Fruit fly (Drosophila melanogaster) whole organism, embryonic: ENCODE measurements around the gene Mco1.
A peak's percentile ranks its signal among the peaks of the same experiment; 100 is the strongest.

Experiments used
- CG10267 ChIP-seq: fragments of 200-800 bp; sonication (Bioruptor generic); optimal IDR thresholded peaks from 2 replicates; lab custom pipeline; 2018; ENCODE audit warnings: missing biosample characterization, mild to moderate bottlenecking, missing genetic modification characterization, moderate library complexity
- CG10431 ChIP-seq: fragments of 200-800 bp; sonication (Bioruptor generic); optimal IDR thresholded peaks from 3 replicates; lab custom pipeline; 2018; ENCODE audit warnings: missing biosample characterization, mild to moderate bottlenecking, missing genetic modification characterization
- CG10654 ChIP-seq: fragments of 200-800 bp; sonication (Bioruptor generic); optimal IDR thresholded peaks from 2 replicates; lab custom pipeline; 2016; ENCODE audit warnings: missing biosample characterization, missing genetic modification characterization
- CG11504 ChIP-seq: fragments of 200-800 bp; sonication (Bioruptor generic); optimal IDR thresholded peaks from 3 replicates; lab custom pipeline; 2019; ENCODE audit warnings: missing biosample characterization, mild to moderate bottlenecking, missing genetic modification characterization, moderate library complexity
- CG12071 ChIP-seq: fragments of 200-800 bp; sonication (Bioruptor generic); optimal IDR thresholded peaks from 3 replicates; lab custom pipeline; 2018; ENCODE audit warnings: missing biosample characterization, mild to moderate bottlenecking, missing genetic modification characterization
- CG12299 ChIP-seq: fragments of 200-800 bp; sonication (Bioruptor generic); optimal IDR thresholded peaks from 2 replicates; lab custom pipeline; 2018; ENCODE audit warnings: missing biosample characterization, mild to moderate bottlenecking, missing genetic modification characterization
- CG15601 ChIP-seq: fragments of 200-800 bp; sonication (Bioruptor generic); optimal IDR thresholded peaks from 3 replicates; lab custom pipeline; 2019; ENCODE audit warnings: missing biosample characterization, mild to moderate bottlenecking, missing genetic modification characterization, moderate library complexity
- CG16815 ChIP-seq: fragments of 200-800 bp; sonication (Bioruptor generic); optimal IDR thresholded peaks from 3 replicates; lab custom pipeline; 2017; ENCODE audit warnings: missing biosample characterization, mild to moderate bottlenecking, missing genetic modification characterization
- CG3838 ChIP-seq: fragments of 200-800 bp; sonication (Bioruptor generic); optimal IDR thresholded peaks from 3 replicates; lab custom pipeline; 2016; ENCODE audit warnings: missing biosample characterization, missing genetic modification characterization
- CG3847 ChIP-seq: fragments of 200-800 bp; sonication (Bioruptor generic); IDR thresholded peaks from 2 replicates; pipeline ENCODE4 v1.3.6; 2022; ENCODE audit warnings: missing biosample characterization, missing genetic modification characterization
- CG4424 ChIP-seq: fragments of 200-800 bp; sonication (Bioruptor generic); optimal IDR thresholded peaks from 3 replicates; lab custom pipeline; 2016; ENCODE audit warnings: missing biosample characterization, missing genetic modification characterization
- CG4707 ChIP-seq: fragments of 200-800 bp; sonication (Bioruptor generic); optimal IDR thresholded peaks from 2 replicates; lab custom pipeline; 2018; ENCODE audit warnings: missing biosample characterization, mild to moderate bottlenecking, missing genetic modification characterization, moderate library complexity
- CG5245 ChIP-seq: fragments of 200-800 bp; sonication (Bioruptor generic); optimal IDR thresholded peaks from 3 replicates; lab custom pipeline; 2016; ENCODE audit warnings: missing biosample characterization, missing genetic modification characterization
- CG6813 ChIP-seq: fragments of 200-800 bp; sonication (Bioruptor generic); optimal IDR thresholded peaks from 2 replicates; lab custom pipeline; 2017; ENCODE audit warnings: missing biosample characterization, missing genetic modification characterization, mild to moderate bottlenecking, moderate library complexity, missing genetic modification reagents
- CG6854 ChIP-seq: fragments of 200-800 bp; sonication (Bioruptor generic); optimal IDR thresholded peaks from 3 replicates; lab custom pipeline; 2017; ENCODE audit warnings: missing biosample characterization, mild to moderate bottlenecking, missing genetic modification characterization
- CG9932 ChIP-seq: fragments of 200-800 bp; sonication (Bioruptor generic); IDR thresholded peaks from 2 replicates; pipeline ENCODE4 v1.3.6; 2022; ENCODE audit warnings: missing biosample characterization, missing genetic modification characterization
- CoRest ChIP-seq: fragments of 200-800 bp; sonication (Bioruptor generic); optimal IDR thresholded peaks from 3 replicates; lab custom pipeline; 2018; ENCODE audit warnings: missing biosample characterization, mild to moderate bottlenecking, missing genetic modification characterization, moderate library complexity
- Dref ChIP-seq: fragments of 200-800 bp; sonication (Bioruptor generic); IDR thresholded peaks from 2 replicates; pipeline ENCODE4 v1.3.6; 2022; ENCODE audit warnings: missing biosample characterization, missing genetic modification characterization
- ERR ChIP-seq: fragments of 200-800 bp; sonication (Bioruptor generic); optimal IDR thresholded peaks from 2 replicates; lab custom pipeline; 2016; ENCODE audit warnings: missing biosample characterization, missing genetic modification characterization
- Lim3 ChIP-seq: fragments of 200-800 bp; sonication (Bioruptor generic); IDR thresholded peaks from 2 replicates; pipeline ENCODE4 v1.3.6; 2022; ENCODE audit warnings: missing biosample characterization, missing genetic modification characterization
- MBD-R2 ChIP-seq: fragments of 200-800 bp; sonication (Bioruptor generic); IDR thresholded peaks from 2 replicates; pipeline ENCODE4 v1.3.6; 2022; ENCODE audit warnings: missing biosample characterization, missing genetic modification characterization
- MESR4 ChIP-seq: fragments of 200-800 bp; sonication (Bioruptor generic); optimal IDR thresholded peaks from 2 replicates; lab custom pipeline; 2018; ENCODE audit warnings: missing biosample characterization, mild to moderate bottlenecking, missing genetic modification characterization, moderate library complexity
- Med ChIP-seq: fragments of 200-800 bp; sonication (Bioruptor generic); peaks from one replicate; lab custom pipeline; 2016; ENCODE audit warnings: missing biosample characterization, missing genetic modification characterization, mild to moderate bottlenecking, inconsistent platforms, moderate library complexity
- NFAT ChIP-seq: fragments of 200-800 bp; sonication (Bioruptor generic); IDR thresholded peaks from 2 replicates; pipeline ENCODE4 v1.3.6; 2022; ENCODE audit warnings: missing biosample characterization, missing genetic modification characterization
- Neu2 ChIP-seq: fragments of 200-800 bp; sonication (Bioruptor generic); optimal IDR thresholded peaks from 3 replicates; lab custom pipeline; 2016; ENCODE audit warnings: missing biosample characterization, missing genetic modification characterization, borderline replicate concordance
- Optix ChIP-seq: fragments of 200-800 bp; sonication (Bioruptor generic); IDR thresholded peaks from 3 replicates; pipeline ENCODE4 v1.3.6; 2022; ENCODE audit warnings: missing biosample characterization, missing genetic modification characterization
- Poxn ChIP-seq: fragments of 200-800 bp; sonication (Bioruptor generic); IDR thresholded peaks from 2 replicates; pipeline ENCODE4 v1.3.6; 2022; ENCODE audit warnings: missing biosample characterization, missing genetic modification characterization
- Stat92E ChIP-seq, 3 experiments: fragments of >200 bp in 2 of 3; fragments of 200-800 bp in 1 of 3; sonication (Bioruptor generic) in 1 of 3; optimal IDR thresholded peaks; 2 replicates each; lab custom pipeline; 2017 to 2019; ENCODE audit warnings: missing biosample characterization in 3 of 3, missing genetic modification characterization in 3 of 3, mild to moderate bottlenecking in 1 of 3, moderate library complexity in 1 of 3
- Xrp1 ChIP-seq: fragments of 200-800 bp; sonication (Bioruptor generic); IDR thresholded peaks from 2 replicates; pipeline ENCODE4 v1.3.6; 2022; ENCODE audit warnings: missing biosample characterization, missing genetic modification characterization
- amos ChIP-seq: fragments of 200-800 bp; sonication (Bioruptor generic); IDR thresholded peaks from 2 replicates; pipeline ENCODE4 v1.3.6; 2022; ENCODE audit warnings: missing biosample characterization, missing genetic modification characterization; ENCODE audit not compliant: partially characterized antibody
- ash1 ChIP-seq: fragments of 200-800 bp; sonication (Bioruptor generic); optimal IDR thresholded peaks from 2 replicates; lab custom pipeline; 2018; ENCODE audit warnings: missing biosample characterization, mild to moderate bottlenecking, missing genetic modification characterization
- az2 ChIP-seq: fragments of 200-800 bp; sonication (Bioruptor generic); optimal IDR thresholded peaks from 3 replicates; lab custom pipeline; 2016; ENCODE audit warnings: missing biosample characterization, missing genetic modification characterization
- bcd ChIP-seq: fragments of 200-800 bp; sonication (Bioruptor generic); optimal IDR thresholded peaks from 2 replicates; lab custom pipeline; 2017; ENCODE audit warnings: missing biosample characterization, mild to moderate bottlenecking, missing genetic modification characterization
- cad ChIP-seq: fragments of >200 bp; optimal IDR thresholded peaks from 2 replicates; lab custom pipeline; 2017; ENCODE audit warnings: missing biosample characterization, missing genetic modification characterization
- caup ChIP-seq: fragments of 200-800 bp; sonication (Bioruptor generic); optimal IDR thresholded peaks from 3 replicates; lab custom pipeline; 2017; ENCODE audit warnings: missing biosample characterization, mild to moderate bottlenecking, missing genetic modification characterization, moderate library complexity; ENCODE audit not compliant: severe bottlenecking
- cg ChIP-seq: fragments of 200-800 bp; sonication (Bioruptor generic); optimal IDR thresholded peaks from 3 replicates; lab custom pipeline; 2019; ENCODE audit warnings: missing biosample characterization, mild to moderate bottlenecking, missing genetic modification characterization, moderate library complexity
- chn ChIP-seq: fragments of 200-800 bp; sonication (Bioruptor generic); optimal IDR thresholded peaks from 2 replicates; lab custom pipeline; 2016; ENCODE audit warnings: missing biosample characterization, missing genetic modification characterization
- crp ChIP-seq, 2 experiments: fragments of 200-800 bp; sonication (Bioruptor generic); optimal IDR thresholded peaks; 2 replicates in 1 of 2; 3 replicates in 1 of 2; lab custom pipeline; 2017; ENCODE audit warnings: missing biosample characterization in 2 of 2, missing genetic modification characterization in 2 of 2, mild to moderate bottlenecking in 1 of 2, moderate library complexity in 1 of 2
- dm ChIP-seq: fragments of 200-800 bp; sonication (Bioruptor generic); optimal IDR thresholded peaks from 3 replicates; lab custom pipeline; 2016; ENCODE audit warnings: missing biosample characterization, missing genetic modification characterization
- ems ChIP-seq: fragments of 200-800 bp; sonication (Bioruptor generic); optimal IDR thresholded peaks from 3 replicates; lab custom pipeline; 2016; ENCODE audit warnings: missing biosample characterization, missing genetic modification characterization
- ewg ChIP-seq: fragments of 200-800 bp; sonication (Bioruptor generic); optimal IDR thresholded peaks from 3 replicates; lab custom pipeline; 2017; ENCODE audit warnings: mild to moderate bottlenecking, missing biosample characterization, missing genetic modification reagents, missing genetic modification characterization
- h ChIP-seq: fragments of >200 bp; optimal IDR thresholded peaks from 2 replicates; lab custom pipeline; 2017
- ind ChIP-seq: fragments of 200-800 bp; sonication (Bioruptor generic); optimal IDR thresholded peaks from 3 replicates; lab custom pipeline; 2016; ENCODE audit warnings: missing biosample characterization, missing genetic modification characterization
- inv ChIP-seq: fragments of 200-800 bp; sonication (Bioruptor generic); IDR thresholded peaks from 2 replicates; pipeline ENCODE4 v1.3.6; 2022; ENCODE audit warnings: missing biosample characterization, missing genetic modification characterization; ENCODE audit not compliant: partially characterized antibody
- knrl ChIP-seq: fragments of 200-800 bp; sonication (Bioruptor generic); IDR thresholded peaks from 3 replicates; pipeline ENCODE4 v1.3.6; 2022; ENCODE audit warnings: missing biosample characterization, missing genetic modification characterization; ENCODE audit not compliant: partially characterized antibody
- lab ChIP-seq: fragments of 200-800 bp; sonication (Bioruptor generic); optimal IDR thresholded peaks from 3 replicates; lab custom pipeline; 2017; ENCODE audit warnings: missing biosample characterization, missing genetic modification characterization, mild to moderate bottlenecking, moderate library complexity, missing genetic modification reagents
- lola ChIP-seq, 3 experiments: fragments of >200 bp in 2 of 3; fragments of 200-800 bp in 1 of 3; sonication (Bioruptor generic) in 1 of 3; optimal IDR thresholded peaks; 2 replicates each; lab custom pipeline; 2017 to 2019; ENCODE audit warnings: missing biosample characterization in 3 of 3, missing genetic modification characterization in 3 of 3, mild to moderate bottlenecking in 1 of 3, moderate library complexity in 1 of 3
- nom ChIP-seq: fragments of 200-800 bp; sonication (Bioruptor generic); optimal IDR thresholded peaks from 2 replicates; lab custom pipeline; 2017; ENCODE audit warnings: missing biosample characterization, missing genetic modification characterization, mild to moderate bottlenecking, moderate library complexity, missing genetic modification reagents
- pfk ChIP-seq: fragments of 200-800 bp; sonication (Bioruptor generic); optimal IDR thresholded peaks from 2 replicates; lab custom pipeline; 2018; ENCODE audit warnings: missing biosample characterization, mild to moderate bottlenecking, missing genetic modification characterization, moderate library complexity
- sim ChIP-seq: fragments of 200-800 bp; sonication (Bioruptor generic); IDR thresholded peaks from 2 replicates; pipeline ENCODE4 v1.3.6; 2022; ENCODE audit warnings: missing biosample characterization, missing genetic modification characterization
- zf30C ChIP-seq: fragments of 200-800 bp; sonication (Bioruptor generic); optimal IDR thresholded peaks from 3 replicates; lab custom pipeline; 2018; ENCODE audit warnings: missing biosample characterization, mild to moderate bottlenecking, missing genetic modification characterization

Mco1 gene

dm6 chr2L:9387240-9387672 lies 29.1 kb upstream of the Mco1 start, which contains the start of gene Aldh (continued):
- TF ChIP-seq bcd (GFP tag; lab: Kevin White, UChicago) (peak; percentile 33), CG4424 (GFP tag; lab: Kevin White, UChicago) (no peak), sim (GFP tag; lab: Robert Waterston, UW) (no peak), caup (GFP tag; lab: Kevin White, UChicago) (peak; percentile 46), chn (GFP tag; lab: Kevin White, UChicago) (no peak), CG6813 (GFP tag; lab: Kevin White, UChicago) (no peak), crp (GFP tag; optimal IDR thresholded peaks at IDR 0.05; lab: Kevin White, UChicago) (no peak), Lim3 (GFP tag; lab: Robert Waterston, UW) (no peak), CG15601 (no peak), Stat92E (GFP tag; optimal IDR thresholded peaks at IDR 0.05; lab: Kevin White, UChicago) (no peak), lola (GFP tag; optimal IDR thresholded peaks at IDR 0.05; lab: Kevin White, UChicago) (no peak), inv (no peak), CoRest (tag; lab: Kevin White, UChicago) (peak; percentile 58), CG10654 (GFP tag; lab: Kevin White, UChicago) (no peak), h (lab: Kevin White, UChicago) (no peak), Poxn (GFP tag; lab: Robert Waterston, UW) (no peak), CG10431 (GFP tag; lab: Kevin White, UChicago) (no peak), CG6854 (no peak), cg (GFP tag; lab: Kevin White, UChicago) (no peak), zf30C (no peak), ewg (GFP tag; lab: Kevin White, UChicago) (no peak), MESR4 (GFP tag; lab: Kevin White, UChicago) (no peak), CG12071 (GFP tag; lab: Kevin White, UChicago) (no peak), pfk (GFP tag; lab: Kevin White, UChicago) (no peak), NFAT (GFP tag; lab: Robert Waterston, UW) (peak; percentile 76), dm (GFP tag; lab: Kevin White, UChicago) (no peak), CG9932 (GFP tag; lab: Robert Waterston, UW) (peak; percentile 75), CG11504 (tag; lab: Kevin White, UChicago) (no peak), knrl (GFP tag; lab: Robert Waterston, UW) (no peak), lab (GFP tag; lab: Kevin White, UChicago) (peak; percentile 52), ems (GFP tag; lab: Kevin White, UChicago) (no peak), CG12299 (tag; lab: Kevin White, UChicago) (no peak), amos (0 out of 2 replicates have a peak, but pooled peaks have one; percentile 13), ERR (GFP tag; lab: Kevin White, UChicago) (no peak), Neu2 (GFP tag; lab: Kevin White, UChicago) (no peak), CG10267 (tag; lab: Kevin White, UChicago) (no peak), ind (GFP tag; lab: Kevin White, UChicago) (no peak), CG16815 (GFP tag; lab: Kevin White, UChicago) (no peak), MBD-R2 (GFP tag; lab: Robert Waterston, UW) (no peak), ash1 (GFP tag; lab: Kevin White, UChicago) (no peak), cad (GFP tag; lab: Kevin White, UChicago) (no peak), CG3847 (peak; percentile 50), Optix (no peak), nom (GFP tag; lab: Kevin White, UChicago) (no peak), CG5245 (GFP tag; lab: Kevin White, UChicago) (no peak), CG3838 (GFP tag; lab: Kevin White, UChicago) (no peak), Xrp1 (GFP tag; lab: Robert Waterston, UW) (no peak), Med (no peak), CG4707 (GFP tag; lab: Kevin White, UChicago) (no peak), Dref (GFP tag; lab: Robert Waterston, UW) (no peak), az2 (no peak)
